Fruit fly (Drosophila melanogaster) whole organism, embryonic: ENCODE measurements around the gene Secp43.

Experiments
- Awh ChIP-seq: fragments of 200-800 bp; sonication (Bioruptor generic); IDR thresholded peaks from 2 replicates; pipeline ENCODE4, ENCODE4 v1.3.6; 2022; ENCODE audit warnings: missing biosample characterization, missing genetic modification characterization
- B-H2 ChIP-seq: fragments of 200-800 bp; sonication (Bioruptor generic); optimal IDR thresholded peaks from 2 replicates; lab custom pipeline; 2018; ENCODE audit warnings: missing biosample characterization, mild to moderate bottlenecking, missing genetic modification characterization
- Blimp-1 ChIP-seq: fragments of 200-800 bp; sonication (Bioruptor generic); optimal IDR thresholded peaks from 3 replicates; lab custom pipeline; 2018; ENCODE audit warnings: missing biosample characterization, missing genetic modification characterization, mild to moderate bottlenecking, moderate library complexity, missing genetic modification reagents
- CG10147 ChIP-seq: fragments of 200-800 bp; sonication (Bioruptor generic); optimal IDR thresholded peaks from 2 replicates; lab custom pipeline; 2019; ENCODE audit warnings: missing biosample characterization, mild to moderate bottlenecking, missing genetic modification characterization, moderate library complexity
- CG10267 ChIP-seq: fragments of 200-800 bp; sonication (Bioruptor generic); optimal IDR thresholded peaks from 2 replicates; lab custom pipeline; 2018; ENCODE audit warnings: missing biosample characterization, mild to moderate bottlenecking, missing genetic modification characterization, moderate library complexity
- CG11504 ChIP-seq: fragments of 200-800 bp; sonication (Bioruptor generic); optimal IDR thresholded peaks from 3 replicates; lab custom pipeline; 2019; ENCODE audit warnings: missing biosample characterization, mild to moderate bottlenecking, missing genetic modification characterization, moderate library complexity
- CG12155 ChIP-seq: fragments of 200-800 bp; sonication (Bioruptor generic); optimal IDR thresholded peaks from 3 replicates; lab custom pipeline; 2016; ENCODE audit warnings: missing biosample characterization, missing genetic modification characterization
- CG13287 ChIP-seq: fragments of 200-800 bp; sonication (Bioruptor generic); IDR thresholded peaks from 2 replicates; pipeline ENCODE4 v1.3.6; 2022; ENCODE audit warnings: missing biosample characterization, missing genetic modification characterization; ENCODE audit not compliant: partially characterized antibody
- CG13424 ChIP-seq: fragments of 200-800 bp; sonication (Bioruptor generic); optimal IDR thresholded peaks from 2 replicates; lab custom pipeline; 2019; ENCODE audit warnings: missing biosample characterization, mild to moderate bottlenecking, missing genetic modification characterization, moderate library complexity
- CG14014 ChIP-seq: fragments of 200-800 bp; sonication (Bioruptor generic); IDR thresholded peaks from 2 replicates; pipeline ENCODE4 v1.3.6; 2022; ENCODE audit warnings: missing biosample characterization, missing genetic modification characterization
- CG14667 ChIP-seq: fragments of 200-800 bp; sonication (Bioruptor generic); IDR thresholded peaks from 2 replicates; pipeline ENCODE4 v1.3.6; 2022; ENCODE audit warnings: missing biosample characterization, missing genetic modification characterization
- CG14710 ChIP-seq: fragments of 200-800 bp; sonication (Bioruptor generic); optimal IDR thresholded peaks from 3 replicates; lab custom pipeline; 2019; ENCODE audit warnings: missing biosample characterization, mild to moderate bottlenecking, missing genetic modification characterization, moderate library complexity
- CG15269 ChIP-seq: fragments of 200-800 bp; sonication (Bioruptor generic); optimal IDR thresholded peaks from 2 replicates; lab custom pipeline; 2018; ENCODE audit warnings: missing biosample characterization, mild to moderate bottlenecking, missing genetic modification characterization, moderate library complexity
- CG15514 ChIP-seq: fragments of 200-800 bp; sonication (Bioruptor generic); optimal IDR thresholded peaks from 3 replicates; lab custom pipeline; 2017; ENCODE audit warnings: missing biosample characterization, missing genetic modification characterization, mild to moderate bottlenecking, moderate library complexity, missing genetic modification reagents
- CG16779 ChIP-seq: fragments of 200-800 bp; sonication (Bioruptor generic); IDR thresholded peaks from 2 replicates; pipeline ENCODE4 v1.3.6; 2022; ENCODE audit warnings: missing biosample characterization, missing genetic modification characterization
- CG17361 ChIP-seq: fragments of 200-800 bp; sonication (Bioruptor generic); IDR thresholded peaks from 3 replicates; pipeline ENCODE4 v1.3.6; 2022; ENCODE audit warnings: missing biosample characterization, missing genetic modification characterization
- CG2129 ChIP-seq: fragments of 200-800 bp; sonication (Bioruptor generic); IDR thresholded peaks from 2 replicates; pipeline ENCODE4 v1.3.6; 2022; ENCODE audit warnings: missing biosample characterization, missing genetic modification characterization; ENCODE audit not compliant: partially characterized antibody
- CG2712 ChIP-seq: fragments of 200-800 bp; optimal IDR thresholded peaks from 3 replicates; lab custom pipeline; 2019; ENCODE audit warnings: missing biosample characterization, mild to moderate bottlenecking, missing genetic modification characterization, moderate library complexity
- CG6854 ChIP-seq: fragments of 200-800 bp; sonication (Bioruptor generic); optimal IDR thresholded peaks from 3 replicates; lab custom pipeline; 2017; ENCODE audit warnings: missing biosample characterization, mild to moderate bottlenecking, missing genetic modification characterization
- CG7839 ChIP-seq: fragments of 200-800 bp; sonication (Bioruptor generic); optimal IDR thresholded peaks from 3 replicates; lab custom pipeline; 2018; ENCODE audit warnings: missing biosample characterization, mild to moderate bottlenecking, missing genetic modification characterization, moderate library complexity
- CG9797 ChIP-seq: fragments of 200-800 bp; sonication (Bioruptor generic); optimal IDR thresholded peaks from 3 replicates; lab custom pipeline; 2018; ENCODE audit warnings: missing biosample characterization, mild to moderate bottlenecking, missing genetic modification characterization
- Deaf1 ChIP-seq: fragments of 200-800 bp; optimal IDR thresholded peaks from 3 replicates; lab custom pipeline; 2019; ENCODE audit warnings: missing biosample characterization, mild to moderate bottlenecking, missing genetic modification characterization, moderate library complexity
- Dek ChIP-seq: fragments of 200-800 bp; sonication (Bioruptor generic); optimal IDR thresholded peaks from 3 replicates; lab custom pipeline; 2019; ENCODE audit warnings: missing biosample characterization, mild to moderate bottlenecking, missing genetic modification characterization, moderate library complexity
- Drgx ChIP-seq: fragments of 200-800 bp; sonication (Bioruptor generic); IDR thresholded peaks from 2 replicates; pipeline ENCODE4 v1.3.6; 2022; ENCODE audit warnings: missing biosample characterization, missing genetic modification characterization
- Fer1 ChIP-seq: fragments of 200-800 bp; sonication (Bioruptor generic); optimal IDR thresholded peaks from 2 replicates; lab custom pipeline; 2017; ENCODE audit warnings: missing biosample characterization, mild to moderate bottlenecking, missing genetic modification characterization
- Fer3 ChIP-seq: fragments of 200-800 bp; sonication (Bioruptor generic); optimal IDR thresholded peaks from 2 replicates; lab custom pipeline; 2018; ENCODE audit warnings: missing biosample characterization, mild to moderate bottlenecking, missing genetic modification characterization, moderate library complexity
- Hey ChIP-seq: fragments of 200-800 bp; sonication (Bioruptor generic); optimal IDR thresholded peaks from 3 replicates; lab custom pipeline; 2018; ENCODE audit warnings: missing biosample characterization, mild to moderate bottlenecking, missing genetic modification characterization
- Hr51 ChIP-seq, 2 experiments: fragments of 200-800 bp; sonication (Bioruptor generic); optimal IDR thresholded peaks; 2 replicates in 1 of 2; 3 replicates in 1 of 2; lab custom pipeline; 2016 to 2018; ENCODE audit warnings: missing biosample characterization in 2 of 2, missing genetic modification characterization in 2 of 2, mild to moderate bottlenecking in 1 of 2, moderate library complexity in 1 of 2
- Hr78 ChIP-seq, 2 experiments: fragments of 200-800 bp in 1 of 2; fragments of >200 bp in 1 of 2; sonication (Bioruptor generic) in 1 of 2; optimal IDR thresholded peaks; 2 replicates each; lab custom pipeline; 2017 to 2019; ENCODE audit warnings: missing biosample characterization in 2 of 2, missing genetic modification characterization in 2 of 2, mild to moderate bottlenecking in 1 of 2, moderate library complexity in 1 of 2
- Lim3 ChIP-seq: fragments of 200-800 bp; sonication (Bioruptor generic); IDR thresholded peaks from 2 replicates; pipeline ENCODE4 v1.3.6; 2022; ENCODE audit warnings: missing biosample characterization, missing genetic modification characterization
- MBD-R2 ChIP-seq: fragments of 200-800 bp; sonication (Bioruptor generic); IDR thresholded peaks from 2 replicates; pipeline ENCODE4 v1.3.6; 2022; ENCODE audit warnings: missing biosample characterization, missing genetic modification characterization
- MESR4 ChIP-seq: fragments of 200-800 bp; sonication (Bioruptor generic); optimal IDR thresholded peaks from 2 replicates; lab custom pipeline; 2018; ENCODE audit warnings: missing biosample characterization, mild to moderate bottlenecking, missing genetic modification characterization, moderate library complexity
- Nf-YC ChIP-seq: fragments of 200-800 bp; optimal IDR thresholded peaks from 3 replicates; lab custom pipeline; 2019; ENCODE audit warnings: missing biosample characterization, mild to moderate bottlenecking, missing genetic modification characterization, moderate library complexity
- Pdp1 ChIP-seq, 2 experiments: fragments of 200-800 bp; sonication (Bioruptor generic); optimal IDR thresholded peaks; 3 replicates each; lab custom pipeline; 2016; ENCODE audit warnings: missing biosample characterization in 2 of 2, missing genetic modification characterization in 2 of 2, mild to moderate bottlenecking in 1 of 2, moderate library complexity in 1 of 2
- Taf1 ChIP-seq: fragments of 200-800 bp; sonication (Bioruptor generic); IDR thresholded peaks from 2 replicates; pipeline ENCODE4 v1.3.6; 2022; ENCODE audit warnings: missing biosample characterization, missing genetic modification characterization
- YL-1 ChIP-seq: fragments of 200-800 bp; sonication (Bioruptor generic); optimal IDR thresholded peaks from 3 replicates; lab custom pipeline; 2017; ENCODE audit warnings: missing biosample characterization, mild to moderate bottlenecking, missing genetic modification characterization
- az2 ChIP-seq: fragments of 200-800 bp; sonication (Bioruptor generic); optimal IDR thresholded peaks from 3 replicates; lab custom pipeline; 2016; ENCODE audit warnings: missing biosample characterization, missing genetic modification characterization
- ci ChIP-seq: fragments of 200-800 bp; sonication (Bioruptor generic); IDR thresholded peaks from 3 replicates; pipeline ENCODE4 v1.3.6; 2022; ENCODE audit warnings: missing biosample characterization, missing genetic modification characterization
- crol ChIP-seq: fragments of 200-800 bp; sonication (Bioruptor generic); IDR thresholded peaks from 2 replicates; pipeline ENCODE4 v1.3.6; 2022; ENCODE audit warnings: missing biosample characterization, missing genetic modification characterization
- gem ChIP-seq: fragments of 200-800 bp; sonication (Bioruptor generic); optimal IDR thresholded peaks from 2 replicates; lab custom pipeline; 2019; ENCODE audit warnings: missing biosample characterization, mild to moderate bottlenecking, missing genetic modification characterization, moderate library complexity
- her ChIP-seq: fragments of 200-800 bp; sonication (Bioruptor generic); optimal IDR thresholded peaks from 2 replicates; lab custom pipeline; 2016; ENCODE audit warnings: missing biosample characterization, missing genetic modification characterization
- hkb ChIP-seq, 2 experiments: fragments of 200-800 bp in 1 of 2; fragments of >200 bp in 1 of 2; sonication (Bioruptor generic) in 1 of 2; IDR thresholded peaks in 1 of 2; optimal IDR thresholded peaks in 1 of 2; 2 replicates each; pipeline versions ENCODE4 v1.3.6 to Lab custom; 2017 to 2022; ENCODE audit warnings: missing biosample characterization in 1 of 2, missing genetic modification characterization in 1 of 2
- nom ChIP-seq: fragments of 200-800 bp; sonication (Bioruptor generic); optimal IDR thresholded peaks from 2 replicates; lab custom pipeline; 2017; ENCODE audit warnings: missing biosample characterization, missing genetic modification characterization, mild to moderate bottlenecking, moderate library complexity, missing genetic modification reagents
- otp ChIP-seq: fragments of 200-800 bp; sonication (Bioruptor generic); IDR thresholded peaks from 3 replicates; pipeline ENCODE4, ENCODE4 v1.3.6; 2022; ENCODE audit warnings: missing biosample characterization, missing genetic modification characterization
- pum ChIP-seq: fragments of 200-800 bp; sonication (Bioruptor generic); optimal IDR thresholded peaks from 2 replicates; lab custom pipeline; 2016; ENCODE audit warnings: missing biosample characterization, missing genetic modification characterization
- row ChIP-seq: fragments of 200-800 bp; sonication (Bioruptor generic); IDR thresholded peaks from 3 replicates; pipeline ENCODE4 v1.3.6; 2022; ENCODE audit warnings: missing biosample characterization, missing genetic modification characterization
- sug ChIP-seq: fragments of 200-800 bp; optimal IDR thresholded peaks from 2 replicates; lab custom pipeline; 2019; ENCODE audit warnings: missing biosample characterization, mild to moderate bottlenecking, missing genetic modification characterization, moderate library complexity
- zfh2 ChIP-seq: fragments of 200-800 bp; sonication (Bioruptor generic); optimal IDR thresholded peaks from 2 replicates; lab custom pipeline; 2016; ENCODE audit warnings: missing biosample characterization, missing genetic modification characterization

Gene Secp43

DNA sequence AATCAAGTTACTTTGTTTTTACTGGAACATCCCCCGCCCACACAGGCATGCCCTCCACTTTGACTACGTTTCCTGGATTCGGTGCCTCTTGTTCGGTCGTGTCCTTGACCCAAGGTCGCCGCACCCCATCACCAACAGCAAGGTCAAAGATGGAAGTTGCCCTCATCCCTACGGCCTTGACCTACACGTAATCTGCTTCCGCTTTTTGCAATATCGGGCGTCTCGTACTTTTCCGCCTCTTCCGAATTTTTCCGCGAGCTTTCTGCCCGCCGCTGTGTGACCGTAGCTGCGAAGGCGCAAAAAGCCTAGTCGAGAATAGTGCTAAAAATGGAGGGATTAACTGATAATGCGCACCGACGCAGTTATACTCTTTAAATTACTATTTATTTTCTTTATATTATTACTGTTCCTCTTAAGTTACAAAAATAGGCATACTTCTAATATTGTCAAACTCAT lies 2.3 kb upstream of the Secp43 start, which contains the start of gene Gs1l:
TSS of gene Gs1l (minus strand) at position 269 of the 456 bp plus-strand sequence.
- TF ChIP-seq otp: no peak
- no peak for TF ChIP-seq Hey (tag; lab: Kevin White, UChicago)
- TF ChIP-seq Dek (tag; lab: Kevin White, UChicago): peak; percentile 38
- TF ChIP-seq Deaf1 (tag; lab: Kevin White, UChicago): peak; percentile 23
- TF ChIP-seq YL-1: peak; percentile 18
- no peak for TF ChIP-seq hkb (optimal IDR thresholded peaks at IDR 0.05; lab: Kevin White, UChicago)
- 0 out of 2 replicates have a peak, but pooled peaks have one; percentile 17 for TF ChIP-seq hkb (GFP tag; IDR thresholded peaks at IDR 0.05; lab: Robert Waterston, UW)
- TF ChIP-seq Hr78 (GFP tag; optimal IDR thresholded peaks at IDR 0.05; lab: Kevin White, UChicago): peak in 1 of 2 experiments; percentile 55
- peak; percentile 18 for TF ChIP-seq CG6854 (GFP tag; lab: Kevin White, UChicago)
- TF ChIP-seq nom: no peak
- TF ChIP-seq Awh (GFP tag; lab: Robert Waterston, UW): no peak
- no peak for TF ChIP-seq az2 (GFP tag; lab: Kevin White, UChicago)
- peak; percentile 42 for TF ChIP-seq Fer1 (GFP tag; lab: Kevin White, UChicago)
- peak; percentile 24 for TF ChIP-seq CG10147 (GFP tag; lab: Kevin White, UChicago)
- TF ChIP-seq CG2712 (tag; lab: Kevin White, UChicago): peak; percentile 34
- peak; percentile 66 for TF ChIP-seq B-H2 (GFP tag; lab: Kevin White, UChicago)
- TF ChIP-seq Fer3 (tag; lab: Kevin White, UChicago): peak; percentile 5
- peak; percentile 37 for TF ChIP-seq CG15514 (GFP tag; lab: Kevin White, UChicago)
- TF ChIP-seq MESR4 (GFP tag; lab: Kevin White, UChicago): peak; percentile 35
- peak; percentile 86 for TF ChIP-seq MBD-R2 (GFP tag; lab: Robert Waterston, UW)
- no peak for TF ChIP-seq Lim3 (GFP tag; lab: Robert Waterston, UW)
- TF ChIP-seq CG14667 (GFP tag; lab: Robert Waterston, UW): no peak
- peak; percentile 46 for TF ChIP-seq CG9797 (GFP tag; lab: Kevin White, UChicago)
- 0 out of 3 replicates have a peak, but pooled peaks have one; percentile 15 for TF ChIP-seq CG17361 (GFP tag; lab: Robert Waterston, UW)
- peak; percentile 22 for TF ChIP-seq Nf-YC (tag; lab: Kevin White, UChicago)
- peak; percentile 49 for TF ChIP-seq CG15269 (tag; lab: Kevin White, UChicago)
- peak in 1 of 2 experiments; percentile 21 for TF ChIP-seq Hr51 (GFP tag; optimal IDR thresholded peaks at IDR 0.05; lab: Kevin White, UChicago)
- peak; percentile 22 for TF ChIP-seq sug (tag; lab: Kevin White, UChicago)
- TF ChIP-seq CG14014 (GFP tag; lab: Robert Waterston, UW): peak; percentile 35; the same call in 1 of the 2 replicates
- peak; percentile 16 for TF ChIP-seq CG14710 (tag; lab: Kevin White, UChicago)
- TF ChIP-seq her (GFP tag; lab: Kevin White, UChicago): no peak
- TF ChIP-seq Pdp1 (GFP tag; optimal IDR thresholded peaks at IDR 0.05; lab: Kevin White, UChicago): peak in 1 of 2 experiments; percentile 11
- TF ChIP-seq Blimp-1 (GFP tag; lab: Kevin White, UChicago): peak; percentile 22
- TF ChIP-seq ci (GFP tag; lab: Robert Waterston, UW): peak; percentile 47; the same call in 2 of the 3 replicates
- TF ChIP-seq CG16779 (GFP tag; lab: Robert Waterston, UW): no peak
- TF ChIP-seq row: peak; percentile 93
- TF ChIP-seq crol: 0 out of 2 replicates have a peak, but pooled peaks have one; percentile 15
- no peak for TF ChIP-seq zfh2 (GFP tag; lab: Kevin White, UChicago)
- TF ChIP-seq CG11504 (tag; lab: Kevin White, UChicago): peak; percentile 17
- TF ChIP-seq CG12155: no peak
- TF ChIP-seq CG13424: peak; percentile 21
- no peak; the same call in 1 of the 2 replicates for TF ChIP-seq CG13287
- no peak for TF ChIP-seq pum
- TF ChIP-seq CG7839 (tag; lab: Kevin White, UChicago): peak; percentile 36
- no peak for TF ChIP-seq CG2129 (GFP tag; lab: Robert Waterston, UW)
- TF ChIP-seq gem (tag; lab: Kevin White, UChicago): peak; percentile 37
- TF ChIP-seq CG10267 (tag; lab: Kevin White, UChicago): peak; percentile 9
- TF ChIP-seq Taf1 (GFP tag; lab: Robert Waterston, UW): no peak
- peak; percentile 54 for TF ChIP-seq Drgx
